Worm (Caenorhabditis elegans) whole organism, early embryonic: Measurements from ENCODE around the gene B0034.1.

ENCODE experiments used
- aly-1 ChIP-seq: sonication (generic microtip); optimal IDR thresholded peaks from 2 replicates; lab custom pipeline; 2016; ENCODE audit warnings: missing genetic modification characterization, missing compliant biosample characterization
- ama-1 ChIP-seq: fragments of 150-350 bp; optimal IDR thresholded peaks from 2 replicates; lab custom pipeline; 2014
- ceh-36 ChIP-seq: sonication (generic microtip); optimal IDR thresholded peaks from 2 replicates; lab custom pipeline; 2016; ENCODE audit warnings: missing genetic modification characterization, inconsistent platforms, missing compliant biosample characterization
- ets-7 ChIP-seq: sonication (generic microtip); optimal IDR thresholded peaks from 2 replicates; lab custom pipeline; 2016; ENCODE audit warnings: missing genotype, missing genetic modification characterization, missing compliant biosample characterization
- flt-1 ChIP-seq: fragments of 200-800 bp; sonication (Bioruptor generic); IDR thresholded peaks from 2 replicates; pipeline ENCODE4 v1.3.6; 2022; ENCODE audit warnings: missing genetic modification characterization, missing compliant biosample characterization
- pes-1 ChIP-seq: fragments of 200-800 bp; sonication (Bioruptor generic); IDR thresholded peaks from 2 replicates; pipeline ENCODE4 v1.3.6; 2022; ENCODE audit warnings: missing genetic modification reagents, missing genetic modification characterization, missing compliant biosample characterization
- scrt-1 ChIP-seq: fragments of 200-800 bp; sonication (Bioruptor generic); IDR thresholded peaks from 2 replicates; pipeline ENCODE4 v1.3.6; 2022; ENCODE audit warnings: missing genetic modification characterization, missing compliant biosample characterization

ce11 chrII:5946438-5946837 lies 21.7 kb upstream of the B0034.1 start:
- no peak for TF ChIP-seq scrt-1
- no peak for TF ChIP-seq ama-1 (lab: Kevin White, UChicago)
- no peak for TF ChIP-seq ceh-36 (tag; lab: Kevin White, UChicago)
- TF ChIP-seq pes-1 (GFP tag; lab: Robert Waterston, UW): no peak
- TF ChIP-seq ets-7 (tag; lab: Kevin White, UChicago): no peak
- no peak for TF ChIP-seq flt-1 (GFP tag; lab: Robert Waterston, UW)
- TF ChIP-seq aly-1 (tag; lab: Kevin White, UChicago): no peak
